Worm (Caenorhabditis elegans) whole organism, L2 larva: ENCODE results near the gene C23G10.7.

Source experiments
- aly-2 ChIP-seq: fragments of 150-350 bp; optimal IDR thresholded peaks from 2 replicates; lab custom pipeline; 2014; ENCODE audit warnings: missing biosample characterization, missing genetic modification characterization
- egl-27 ChIP-seq: sonication (generic microtip); optimal IDR thresholded peaks from 3 replicates; lab custom pipeline; 2017; ENCODE audit warnings: missing biosample characterization, missing genetic modification reagents, missing genetic modification characterization
- nhr-23 ChIP-seq: fragments of 150-350 bp; optimal IDR thresholded peaks from 2 replicates; lab custom pipeline; 2014; ENCODE audit warnings: missing biosample characterization, missing genetic modification reagents, missing genetic modification characterization
- nhr-25 ChIP-seq: fragments of 150-350 bp; sonication (generic microtip); optimal IDR thresholded peaks from 3 replicates; lab custom pipeline; 2014; ENCODE audit warnings: missing biosample characterization, missing genetic modification characterization

ce11 chrIII:6213915-6214314 is 15.7 kb upstream of the C23G10.7 start, which contains the start of gene C23G10.10:
- TF ChIP-seq nhr-25, result no peak
- TF ChIP-seq nhr-23, result no peak
- TF ChIP-seq aly-2 (tag; lab: Kevin White, UChicago), result no peak
- no peak for TF ChIP-seq egl-27
